Worm (Caenorhabditis elegans) whole organism, late embryonic: Measurements from ENCODE around the gene F56C3.10.

Experiments used
- F13H6.1 ChIP-seq: sonication (generic microtip); optimal IDR thresholded peaks from 2 replicates; lab custom pipeline; 2016; ENCODE audit warnings: missing genetic modification characterization, missing compliant biosample characterization
- K02D7.2 ChIP-seq: sonication (generic microtip); optimal IDR thresholded peaks from 2 replicates; lab custom pipeline; 2017; ENCODE audit warnings: mild to moderate bottlenecking, missing genetic modification characterization, missing compliant biosample characterization
- ahr-1 ChIP-seq: sonication (generic microtip); optimal IDR thresholded peaks from 2 replicates; lab custom pipeline; 2016; ENCODE audit warnings: missing genetic modification characterization, missing compliant biosample characterization
- ama-1 ChIP-seq: fragments of 150-350 bp; optimal IDR thresholded peaks from 2 replicates; lab custom pipeline; 2014
- ets-4 ChIP-seq: sonication (generic microtip); optimal IDR thresholded peaks from 2 replicates; lab custom pipeline; 2016; ENCODE audit warnings: missing genetic modification characterization, missing compliant biosample characterization
- eyg-1 ChIP-seq: sonication (generic microtip); optimal IDR thresholded peaks from 2 replicates; lab custom pipeline; 2016; ENCODE audit warnings: missing genotype, missing genetic modification characterization, missing compliant biosample characterization
- hlh-15 ChIP-seq: sonication (generic microtip); optimal IDR thresholded peaks from 2 replicates; lab custom pipeline; 2016; ENCODE audit warnings: missing genetic modification characterization, missing compliant biosample characterization
- madf-2 ChIP-seq: sonication (generic microtip); optimal IDR thresholded peaks from 2 replicates; lab custom pipeline; 2017; ENCODE audit warnings: missing genetic modification characterization, missing compliant biosample characterization
- mec-3 ChIP-seq: sonication (generic microtip); optimal IDR thresholded peaks from 2 replicates; lab custom pipeline; 2016; ENCODE audit warnings: borderline replicate concordance, missing genetic modification characterization, missing compliant biosample characterization
- nhr-11 ChIP-seq: fragments of 150-350 bp; optimal IDR thresholded peaks from 2 replicates; lab custom pipeline; 2014; ENCODE audit warnings: missing biosample characterization, missing genetic modification characterization
- pha-4 ChIP-seq: fragments of 150-350 bp; optimal IDR thresholded peaks from 2 replicates; lab custom pipeline; 2018; ENCODE audit warnings: missing biosample characterization, missing genetic modification reagents, missing genetic modification characterization
- tbx-2 ChIP-seq: sonication (generic microtip); optimal IDR thresholded peaks from 2 replicates; lab custom pipeline; 2016; ENCODE audit warnings: missing genetic modification characterization, missing compliant biosample characterization

DNA sequence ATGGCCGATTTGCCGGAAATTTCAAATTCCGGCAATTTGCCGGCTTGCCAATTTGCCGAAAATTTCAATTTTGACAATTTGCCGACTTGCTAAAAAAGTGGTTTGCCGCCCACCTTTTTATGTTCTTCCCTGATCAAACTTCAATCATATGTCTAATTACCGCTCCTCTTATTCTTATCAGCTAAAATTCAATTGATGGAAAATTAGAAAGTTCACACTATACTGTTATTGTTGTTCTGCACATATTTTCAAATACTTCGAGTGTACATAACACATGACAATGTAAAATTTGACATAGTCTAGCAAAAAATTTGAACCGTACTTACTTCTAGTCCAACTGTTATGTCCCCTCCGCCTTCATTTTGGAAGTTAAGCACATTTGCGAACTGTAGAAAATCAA lies 43.6 kb downstream of the F56C3.10 start:
- TF ChIP-seq ama-1 (lab: Kevin White, UChicago) (no peak), F13H6.1 (tag; lab: Kevin White, UChicago) (no peak), ets-4 (tag; lab: Kevin White, UChicago) (no peak), eyg-1 (tag; lab: Kevin White, UChicago) (no peak), hlh-15 (tag; lab: Kevin White, UChicago) (no peak), K02D7.2 (tag; lab: Kevin White, UChicago) (no peak), tbx-2 (no peak), madf-2 (tag; lab: Kevin White, UChicago) (no peak), nhr-11 (tag; lab: Kevin White, UChicago) (no peak), ahr-1 (no peak), pha-4 (tag; lab: Kevin White, UChicago) (no peak), mec-3 (tag; lab: Kevin White, UChicago) (no peak)
